Fruit fly (Drosophila melanogaster) whole organism, embryonic: ENCODE data around the gene Tace.

Experiments
- Ada2b ChIP-seq: fragments of 200-800 bp; sonication (Bioruptor generic); IDR thresholded peaks from 2 replicates; pipeline ENCODE4 v1.3.6; 2022; ENCODE audit warnings: missing biosample characterization, missing genetic modification characterization
- BEAF-32 ChIP-seq: fragments of 200-800 bp; sonication (Bioruptor generic); optimal IDR thresholded peaks from 3 replicates; lab custom pipeline; 2017; ENCODE audit warnings: missing biosample characterization, missing genetic modification characterization, mild to moderate bottlenecking, moderate library complexity, missing genetic modification reagents
- Blimp-1 ChIP-seq: fragments of 200-800 bp; sonication (Bioruptor generic); optimal IDR thresholded peaks from 3 replicates; lab custom pipeline; 2018; ENCODE audit warnings: missing biosample characterization, missing genetic modification characterization, mild to moderate bottlenecking, moderate library complexity, missing genetic modification reagents
- CG10267 ChIP-seq: fragments of 200-800 bp; sonication (Bioruptor generic); optimal IDR thresholded peaks from 2 replicates; lab custom pipeline; 2018; ENCODE audit warnings: missing biosample characterization, mild to moderate bottlenecking, missing genetic modification characterization, moderate library complexity
- CG11504 ChIP-seq: fragments of 200-800 bp; sonication (Bioruptor generic); optimal IDR thresholded peaks from 3 replicates; lab custom pipeline; 2019; ENCODE audit warnings: missing biosample characterization, mild to moderate bottlenecking, missing genetic modification characterization, moderate library complexity
- CG12236 ChIP-seq: fragments of 200-800 bp; sonication (Bioruptor generic); optimal IDR thresholded peaks from 2 replicates; lab custom pipeline; 2016; ENCODE audit warnings: missing biosample characterization, missing genetic modification characterization
- CG14965 ChIP-seq: fragments of 200-800 bp; sonication (Bioruptor generic); optimal IDR thresholded peaks from 2 replicates; lab custom pipeline; 2016; ENCODE audit warnings: missing biosample characterization, missing genetic modification characterization, borderline replicate concordance
- CG16815 ChIP-seq: fragments of 200-800 bp; sonication (Bioruptor generic); optimal IDR thresholded peaks from 3 replicates; lab custom pipeline; 2017; ENCODE audit warnings: missing biosample characterization, mild to moderate bottlenecking, missing genetic modification characterization
- CG17568 ChIP-seq: fragments of 200-800 bp; sonication (Bioruptor generic); optimal IDR thresholded peaks from 2 replicates; lab custom pipeline; 2018; ENCODE audit warnings: missing biosample characterization, mild to moderate bottlenecking, missing genetic modification characterization, moderate library complexity
- CG17612 ChIP-seq: fragments of 200-800 bp; sonication (Bioruptor generic); IDR thresholded peaks from 2 replicates; pipeline ENCODE4 v1.3.6; 2022; ENCODE audit warnings: missing biosample characterization, missing genetic modification characterization
- CG17829 ChIP-seq: fragments of 200-800 bp; optimal IDR thresholded peaks from 2 replicates; lab custom pipeline; 2019; ENCODE audit warnings: missing biosample characterization, mild to moderate bottlenecking, missing genetic modification characterization, moderate library complexity
- CG2120 ChIP-seq: fragments of 200-800 bp; sonication (Bioruptor generic); optimal IDR thresholded peaks from 3 replicates; lab custom pipeline; 2016; ENCODE audit warnings: missing biosample characterization, missing genetic modification characterization
- CG2129 ChIP-seq: fragments of 200-800 bp; sonication (Bioruptor generic); IDR thresholded peaks from 2 replicates; pipeline ENCODE4 v1.3.6; 2022; ENCODE audit warnings: missing biosample characterization, missing genetic modification characterization; ENCODE audit not compliant: partially characterized antibody
- CG32772 ChIP-seq: fragments of 200-800 bp; sonication (Bioruptor generic); IDR thresholded peaks from 2 replicates; pipeline ENCODE4 v1.3.6; 2022; ENCODE audit warnings: missing biosample characterization, missing genetic modification characterization
- CG34224 ChIP-seq: fragments of 200-800 bp; sonication (Bioruptor generic); IDR thresholded peaks from 3 replicates; pipeline ENCODE4 v1.3.6; 2022; ENCODE audit warnings: missing biosample characterization, missing genetic modification characterization; ENCODE audit not compliant: partially characterized antibody
- CG3838 ChIP-seq: fragments of 200-800 bp; sonication (Bioruptor generic); optimal IDR thresholded peaks from 3 replicates; lab custom pipeline; 2016; ENCODE audit warnings: missing biosample characterization, missing genetic modification characterization
- CG3995 ChIP-seq: fragments of 200-800 bp; sonication (Bioruptor generic); optimal IDR thresholded peaks from 3 replicates; lab custom pipeline; 2016; ENCODE audit warnings: missing biosample characterization, missing genetic modification characterization
- CG9215 ChIP-seq: fragments of 200-800 bp; sonication (Bioruptor generic); IDR thresholded peaks from 2 replicates; pipeline ENCODE4 v1.3.6; 2022; ENCODE audit warnings: missing biosample characterization, missing genetic modification characterization
- CG9727 ChIP-seq: fragments of 200-800 bp; sonication (Bioruptor generic); optimal IDR thresholded peaks from 3 replicates; lab custom pipeline; 2017; ENCODE audit warnings: missing biosample characterization, mild to moderate bottlenecking, missing genetic modification characterization
- CG9797 ChIP-seq: fragments of 200-800 bp; sonication (Bioruptor generic); optimal IDR thresholded peaks from 3 replicates; lab custom pipeline; 2018; ENCODE audit warnings: missing biosample characterization, mild to moderate bottlenecking, missing genetic modification characterization
- CG9932 ChIP-seq: fragments of 200-800 bp; sonication (Bioruptor generic); IDR thresholded peaks from 2 replicates; pipeline ENCODE4 v1.3.6; 2022; ENCODE audit warnings: missing biosample characterization, missing genetic modification characterization
- CTCF ChIP-seq: fragments of 200-800 bp; sonication (Bioruptor generic); optimal IDR thresholded peaks from 2 replicates; lab custom pipeline; 2017; ENCODE audit warnings: missing biosample characterization, mild to moderate bottlenecking, missing genetic modification characterization, moderate library complexity
- D19A ChIP-seq: fragments of 200-800 bp; optimal IDR thresholded peaks from 3 replicates; lab custom pipeline; 2019; ENCODE audit warnings: missing biosample characterization, mild to moderate bottlenecking, missing genetic modification characterization, moderate library complexity
- Doc3 ChIP-seq: fragments of 200-800 bp; sonication (Bioruptor generic); IDR thresholded peaks from 3 replicates; pipeline ENCODE4 v1.3.6; 2022; ENCODE audit warnings: missing biosample characterization, missing genetic modification characterization; ENCODE audit not compliant: partially characterized antibody
- E2f2 ChIP-seq: fragments of 200-800 bp; sonication (Bioruptor generic); IDR thresholded peaks from 2 replicates; pipeline ENCODE4 v1.3.6; 2022; ENCODE audit warnings: missing biosample characterization, missing genetic modification characterization
- H2.0 ChIP-seq: fragments of 200-800 bp; sonication (Bioruptor generic); IDR thresholded peaks from 2 replicates; pipeline ENCODE4 v1.3.6; 2022; ENCODE audit warnings: missing biosample characterization, missing genetic modification characterization
- HLH54F ChIP-seq: fragments of 200-800 bp; sonication (Bioruptor generic); optimal IDR thresholded peaks from 3 replicates; lab custom pipeline; 2016; ENCODE audit warnings: missing biosample characterization, missing genetic modification characterization
- Kr ChIP-seq: fragments of 200-800 bp; sonication (Bioruptor generic); optimal IDR thresholded peaks from 2 replicates; lab custom pipeline; 2017; ENCODE audit warnings: missing biosample characterization, mild to moderate bottlenecking, missing genetic modification characterization
- Lhr ChIP-seq: fragments of 200-800 bp; sonication (Bioruptor generic); optimal IDR thresholded peaks from 3 replicates; lab custom pipeline; 2017; ENCODE audit warnings: mild to moderate bottlenecking, missing biosample characterization, missing genetic modification reagents, missing genetic modification characterization
- NFAT ChIP-seq: fragments of 200-800 bp; sonication (Bioruptor generic); IDR thresholded peaks from 2 replicates; pipeline ENCODE4 v1.3.6; 2022; ENCODE audit warnings: missing biosample characterization, missing genetic modification characterization
- Nf-YA ChIP-seq: fragments of 200-800 bp; sonication (Bioruptor generic); IDR thresholded peaks from 2 replicates; pipeline ENCODE4 v1.3.6; 2022; ENCODE audit warnings: missing biosample characterization, missing genetic modification characterization
- Nf-YC ChIP-seq: fragments of 200-800 bp; optimal IDR thresholded peaks from 3 replicates; lab custom pipeline; 2019; ENCODE audit warnings: missing biosample characterization, mild to moderate bottlenecking, missing genetic modification characterization, moderate library complexity
- Sin3A ChIP-seq: fragments of >200 bp; optimal IDR thresholded peaks from 2 replicates; lab custom pipeline; 2018
- Sry-β ChIP-seq: fragments of 200-800 bp; sonication (Bioruptor generic); optimal IDR thresholded peaks from 2 replicates; lab custom pipeline; 2018; ENCODE audit warnings: missing biosample characterization, mild to moderate bottlenecking, missing genetic modification characterization, moderate library complexity
- ab ChIP-seq: fragments of 200-800 bp; sonication (Bioruptor generic); optimal IDR thresholded peaks from 2 replicates; lab custom pipeline; 2016; ENCODE audit warnings: missing biosample characterization, missing genetic modification characterization
- al ChIP-seq: fragments of 200-800 bp; sonication (Bioruptor generic); IDR thresholded peaks from 2 replicates; pipeline ENCODE4 v1.3.6; 2022; ENCODE audit warnings: missing biosample characterization, missing genetic modification characterization
- cas ChIP-seq: fragments of 200-800 bp; sonication (Bioruptor generic); IDR thresholded peaks from 2 replicates; pipeline ENCODE4 v1.3.6; 2022; ENCODE audit warnings: missing biosample characterization, missing genetic modification characterization
- corto ChIP-seq: fragments of 200-800 bp; sonication (Bioruptor generic); optimal IDR thresholded peaks from 2 replicates; lab custom pipeline; 2016; ENCODE audit warnings: missing biosample characterization, mild to moderate bottlenecking, missing genetic modification characterization, moderate library complexity
- eyg ChIP-seq: fragments of 200-800 bp; sonication (Bioruptor generic); optimal IDR thresholded peaks from 3 replicates; lab custom pipeline; 2016; ENCODE audit warnings: missing biosample characterization, missing genetic modification characterization
- her ChIP-seq: fragments of 200-800 bp; sonication (Bioruptor generic); optimal IDR thresholded peaks from 2 replicates; lab custom pipeline; 2016; ENCODE audit warnings: missing biosample characterization, missing genetic modification characterization
- ken ChIP-seq: fragments of 200-800 bp; sonication (Bioruptor generic); IDR thresholded peaks from 3 replicates; pipeline ENCODE4 v1.3.6; 2022; ENCODE audit warnings: missing biosample characterization, missing genetic modification characterization
- lola ChIP-seq, 3 experiments: fragments of >200 bp in 2 of 3; fragments of 200-800 bp in 1 of 3; sonication (Bioruptor generic) in 1 of 3; optimal IDR thresholded peaks; 2 replicates each; lab custom pipeline; 2017 to 2019; ENCODE audit warnings: missing biosample characterization in 3 of 3, missing genetic modification characterization in 3 of 3, mild to moderate bottlenecking in 1 of 3, moderate library complexity in 1 of 3
- nerfin-1 ChIP-seq: fragments of 200-800 bp; sonication (Bioruptor generic); optimal IDR thresholded peaks from 3 replicates; lab custom pipeline; 2019; ENCODE audit warnings: missing biosample characterization, mild to moderate bottlenecking, missing genetic modification characterization, moderate library complexity
- peb ChIP-seq: fragments of 200-800 bp; sonication (Bioruptor generic); IDR thresholded peaks from 2 replicates; pipeline ENCODE4 v1.3.6; 2022; ENCODE audit warnings: missing biosample characterization, missing genetic modification characterization
- run ChIP-seq: fragments of 200-800 bp; sonication (Bioruptor generic); optimal IDR thresholded peaks from 3 replicates; lab custom pipeline; 2018; ENCODE audit warnings: missing biosample characterization, mild to moderate bottlenecking, missing genetic modification characterization
- sens-2 ChIP-seq: fragments of 200-800 bp; sonication (Bioruptor generic); IDR thresholded peaks from 2 replicates; pipeline ENCODE4 v1.3.6; 2022; ENCODE audit warnings: missing biosample characterization, missing genetic modification characterization
- sna ChIP-seq: fragments of 200-800 bp; sonication (Bioruptor generic); IDR thresholded peaks from 2 replicates; pipeline ENCODE4 v1.3.6; 2022; ENCODE audit warnings: missing biosample characterization, missing genetic modification characterization; ENCODE audit not compliant: partially characterized antibody
- so ChIP-seq: fragments of 200-800 bp; sonication (Bioruptor generic); IDR thresholded peaks from 3 replicates; pipeline ENCODE4 v1.3.6; 2022; ENCODE audit warnings: missing biosample characterization, missing genetic modification characterization
- sug ChIP-seq: fragments of 200-800 bp; optimal IDR thresholded peaks from 2 replicates; lab custom pipeline; 2019; ENCODE audit warnings: missing biosample characterization, mild to moderate bottlenecking, missing genetic modification characterization, moderate library complexity
- tll ChIP-seq, 2 experiments: fragments of 200-800 bp in 1 of 2; fragments of >200 bp in 1 of 2; sonication (Bioruptor generic) in 1 of 2; optimal IDR thresholded peaks; 2 replicates each; lab custom pipeline; 2017 to 2019; ENCODE audit warnings: missing biosample characterization in 2 of 2, missing genetic modification characterization in 2 of 2, mild to moderate bottlenecking in 1 of 2, moderate library complexity in 1 of 2
- wek ChIP-seq: fragments of 200-800 bp; sonication (Bioruptor generic); optimal IDR thresholded peaks from 3 replicates; lab custom pipeline; 2018; ENCODE audit warnings: missing biosample characterization, mild to moderate bottlenecking, missing genetic modification characterization, moderate library complexity

The Tace gene

dm6 chr3R:30052455-30053046, 52.2 kb downstream of the Tace start, which contains the start of gene Jasper (continued):
- TF ChIP-seq wek (GFP tag; lab: Kevin White, UChicago): no peak
- peak; percentile 46 for TF ChIP-seq CG2120 (GFP tag; lab: Kevin White, UChicago)
- no peak for TF ChIP-seq ken (GFP tag; lab: Robert Waterston, UW)
- no peak for TF ChIP-seq eyg (GFP tag; lab: Kevin White, UChicago)
- TF ChIP-seq corto: no peak
- peak; percentile 51 for TF ChIP-seq sug (tag; lab: Kevin White, UChicago)
- no peak for TF ChIP-seq Nf-YA (GFP tag; lab: Robert Waterston, UW)
- TF ChIP-seq Sin3A (lab: Kevin White, UChicago): peak; percentile 73
- no peak for TF ChIP-seq ab
- TF ChIP-seq Lhr (GFP tag; lab: Kevin White, UChicago): peak; percentile 49
- peak; percentile 15 for TF ChIP-seq CTCF (GFP tag; lab: Kevin White, UChicago)
- TF ChIP-seq nerfin-1 (tag; lab: Kevin White, UChicago): peak; percentile 29
- TF ChIP-seq HLH54F (GFP tag; lab: Kevin White, UChicago): no peak
- no peak for TF ChIP-seq tll (GFP tag; optimal IDR thresholded peaks at IDR 0.05; lab: Kevin White, UChicago)
- no peak for TF ChIP-seq D19A
- TF ChIP-seq CG3838: no peak
- peak; percentile 52 for TF ChIP-seq CG17829 (tag; lab: Kevin White, UChicago)
- TF ChIP-seq H2.0 (GFP tag; lab: Robert Waterston, UW): no peak
- TF ChIP-seq run (tag; lab: Kevin White, UChicago): peak; percentile 54
- peak; percentile 59 for TF ChIP-seq CG3995
- TF ChIP-seq Blimp-1 (GFP tag; lab: Kevin White, UChicago): no peak
- peak; percentile 11; the same call in 1 of the 3 replicates for TF ChIP-seq CG34224 (GFP tag; lab: Robert Waterston, UW)
- peak; percentile 100 for TF ChIP-seq E2f2 (GFP tag; lab: Robert Waterston, UW)
- TF ChIP-seq CG9797 (GFP tag; lab: Kevin White, UChicago): peak; percentile 95
- no peak for TF ChIP-seq Kr (GFP tag; lab: Kevin White, UChicago)
- TF ChIP-seq CG9932 (GFP tag; lab: Robert Waterston, UW): peak; percentile 45; the same call in 1 of the 2 replicates
- TF ChIP-seq Doc3 (GFP tag; lab: Robert Waterston, UW): no peak
- TF ChIP-seq Nf-YC (tag; lab: Kevin White, UChicago): peak; percentile 36
- no peak for TF ChIP-seq CG9727
- TF ChIP-seq cas (GFP tag; lab: Robert Waterston, UW): no peak
- no peak for TF ChIP-seq CG16815 (GFP tag; lab: Kevin White, UChicago)
- no peak for TF ChIP-seq sens-2 (GFP tag; lab: Robert Waterston, UW)
- TF ChIP-seq CG32772 (GFP tag; lab: Robert Waterston, UW): no peak
- no peak for TF ChIP-seq al (GFP tag; lab: Robert Waterston, UW)
- no peak for TF ChIP-seq Ada2b (GFP tag; lab: Robert Waterston, UW)
- no peak for TF ChIP-seq CG17568 (GFP tag; lab: Kevin White, UChicago)
- no peak for TF ChIP-seq NFAT
- TF ChIP-seq CG11504 (tag; lab: Kevin White, UChicago): peak; percentile 27
- TF ChIP-seq lola (GFP tag; optimal IDR thresholded peaks at IDR 0.05; lab: Kevin White, UChicago): no peak
- TF ChIP-seq CG2129 (GFP tag; lab: Robert Waterston, UW): no peak
- no peak for TF ChIP-seq so (GFP tag; lab: Robert Waterston, UW)
- TF ChIP-seq CG10267: peak; percentile 60
- TF ChIP-seq her: peak; percentile 100
- TF ChIP-seq CG9215 (GFP tag; lab: Robert Waterston, UW): no peak
- TF ChIP-seq CG12236: no peak
- no peak for TF ChIP-seq CG14965
- no peak for TF ChIP-seq sna (GFP tag; lab: Robert Waterston, UW)
- TF ChIP-seq CG17612: no peak; the same call in 1 of the 2 replicates
- no peak for TF ChIP-seq peb (GFP tag; lab: Robert Waterston, UW)
- TF ChIP-seq BEAF-32 (GFP tag; lab: Kevin White, UChicago): peak; percentile 62
- TF ChIP-seq Sry-β (GFP tag; lab: Kevin White, UChicago): peak; percentile 62
